Fruit fly (Drosophila melanogaster) whole organism, embryonic: Measurements from ENCODE around the gene CG45073.
A peak's percentile ranks its signal among the peaks of the same experiment; 100 is the strongest.

Experiments used
- Abd-B ChIP-seq: fragments of 200-800 bp; sonication (Bioruptor generic); optimal IDR thresholded peaks from 2 replicates; lab custom pipeline; 2018; ENCODE audit warnings: missing biosample characterization, mild to moderate bottlenecking, missing genetic modification characterization, moderate library complexity
- Blimp-1 ChIP-seq: fragments of 200-800 bp; sonication (Bioruptor generic); optimal IDR thresholded peaks from 3 replicates; lab custom pipeline; 2018; ENCODE audit warnings: missing biosample characterization, missing genetic modification characterization, mild to moderate bottlenecking, moderate library complexity, missing genetic modification reagents
- BtbVII ChIP-seq: fragments of 200-800 bp; sonication (Bioruptor generic); optimal IDR thresholded peaks from 3 replicates; lab custom pipeline; 2017; ENCODE audit warnings: missing biosample characterization, mild to moderate bottlenecking, missing genetic modification characterization
- CG10462 ChIP-seq: fragments of 200-800 bp; sonication (Bioruptor generic); optimal IDR thresholded peaks from 2 replicates; lab custom pipeline; 2016; ENCODE audit warnings: missing biosample characterization, missing genetic modification characterization
- CG13624 ChIP-seq: fragments of 200-800 bp; sonication (Bioruptor generic); optimal IDR thresholded peaks from 2 replicates; lab custom pipeline; 2016; ENCODE audit warnings: missing biosample characterization, missing genetic modification characterization
- CG14860 ChIP-seq: fragments of 200-800 bp; sonication (Bioruptor generic); IDR thresholded peaks from 3 replicates; pipeline ENCODE4 v1.3.6; 2022; ENCODE audit warnings: missing biosample characterization, missing genetic modification characterization; ENCODE audit not compliant: partially characterized antibody
- CG17328 ChIP-seq: fragments of 200-800 bp; sonication (Bioruptor generic); IDR thresholded peaks from 2 replicates; pipeline ENCODE4 v1.3.6; 2022; ENCODE audit warnings: missing biosample characterization, missing genetic modification characterization
- CG17912 ChIP-seq: fragments of 200-800 bp; sonication (Bioruptor generic); optimal IDR thresholded peaks from 2 replicates; lab custom pipeline; 2018; ENCODE audit warnings: missing biosample characterization, mild to moderate bottlenecking, missing genetic modification characterization
- CG3065 ChIP-seq: fragments of 200-800 bp; sonication (Bioruptor generic); optimal IDR thresholded peaks from 2 replicates; lab custom pipeline; 2016; ENCODE audit warnings: missing biosample characterization, missing genetic modification characterization
- CG32532 ChIP-seq: fragments of 200-800 bp; sonication (Bioruptor generic); IDR thresholded peaks from 2 replicates; pipeline ENCODE4 v1.3.6; 2022; ENCODE audit warnings: missing biosample characterization, missing genetic modification characterization
- CG3847 ChIP-seq: fragments of 200-800 bp; sonication (Bioruptor generic); IDR thresholded peaks from 2 replicates; pipeline ENCODE4 v1.3.6; 2022; ENCODE audit warnings: missing biosample characterization, missing genetic modification characterization
- CG4360 ChIP-seq: fragments of 200-800 bp; sonication (Bioruptor generic); IDR thresholded peaks from 2 replicates; pipeline ENCODE4 v1.3.6; 2022; ENCODE audit warnings: missing biosample characterization, missing genetic modification characterization
- CG7786 ChIP-seq: fragments of 200-800 bp; sonication (Bioruptor generic); optimal IDR thresholded peaks from 2 replicates; lab custom pipeline; 2016; ENCODE audit warnings: missing biosample characterization, missing genetic modification characterization
- CG9797 ChIP-seq: fragments of 200-800 bp; sonication (Bioruptor generic); optimal IDR thresholded peaks from 3 replicates; lab custom pipeline; 2018; ENCODE audit warnings: missing biosample characterization, mild to moderate bottlenecking, missing genetic modification characterization
- D19A ChIP-seq: fragments of 200-800 bp; optimal IDR thresholded peaks from 3 replicates; lab custom pipeline; 2019; ENCODE audit warnings: missing biosample characterization, mild to moderate bottlenecking, missing genetic modification characterization, moderate library complexity
- Dbx ChIP-seq: fragments of 200-800 bp; sonication (Bioruptor generic); IDR thresholded peaks from 3 replicates; pipeline ENCODE4 v1.3.6; 2022; ENCODE audit warnings: missing biosample characterization, missing genetic modification characterization
- Dp ChIP-seq: fragments of 200-800 bp; sonication (Bioruptor generic); optimal IDR thresholded peaks from 2 replicates; lab custom pipeline; 2018; ENCODE audit warnings: missing biosample characterization, mild to moderate bottlenecking, missing genetic modification characterization, moderate library complexity
- Gsc ChIP-seq: fragments of 200-800 bp; sonication (Bioruptor generic); IDR thresholded peaks from 2 replicates; pipeline ENCODE4 v1.3.6; 2022; ENCODE audit warnings: missing biosample characterization, missing genetic modification characterization
- HHEX ChIP-seq: fragments of 200-800 bp; sonication (Bioruptor generic); optimal IDR thresholded peaks from 3 replicates; lab custom pipeline; 2017; ENCODE audit warnings: missing biosample characterization, mild to moderate bottlenecking, missing genetic modification characterization, missing genetic modification reagents
- HLH54F ChIP-seq: fragments of 200-800 bp; sonication (Bioruptor generic); optimal IDR thresholded peaks from 3 replicates; lab custom pipeline; 2016; ENCODE audit warnings: missing biosample characterization, missing genetic modification characterization
- HmgD ChIP-seq: fragments of 200-800 bp; sonication (Bioruptor generic); optimal IDR thresholded peaks from 3 replicates; lab custom pipeline; 2016; ENCODE audit warnings: missing biosample characterization, missing genetic modification characterization
- Kr ChIP-seq: fragments of 200-800 bp; sonication (Bioruptor generic); optimal IDR thresholded peaks from 2 replicates; lab custom pipeline; 2017; ENCODE audit warnings: missing biosample characterization, mild to moderate bottlenecking, missing genetic modification characterization
- Max ChIP-seq: fragments of 200-800 bp; sonication (Bioruptor generic); optimal IDR thresholded peaks from 2 replicates; lab custom pipeline; 2016; ENCODE audit warnings: missing biosample characterization, mild to moderate bottlenecking, missing genetic modification characterization
- Med ChIP-seq: fragments of 200-800 bp; sonication (Bioruptor generic); peaks from one replicate; lab custom pipeline; 2016; ENCODE audit warnings: missing biosample characterization, missing genetic modification characterization, mild to moderate bottlenecking, inconsistent platforms, moderate library complexity
- Mes4 ChIP-seq: fragments of 200-800 bp; sonication (Bioruptor generic); optimal IDR thresholded peaks from 2 replicates; lab custom pipeline; 2016; ENCODE audit warnings: missing biosample characterization, missing genetic modification characterization
- Neu2 ChIP-seq: fragments of 200-800 bp; sonication (Bioruptor generic); optimal IDR thresholded peaks from 3 replicates; lab custom pipeline; 2016; ENCODE audit warnings: missing biosample characterization, missing genetic modification characterization, borderline replicate concordance
- Nf-YA ChIP-seq: fragments of 200-800 bp; sonication (Bioruptor generic); IDR thresholded peaks from 2 replicates; pipeline ENCODE4 v1.3.6; 2022; ENCODE audit warnings: missing biosample characterization, missing genetic modification characterization
- Ptx1 ChIP-seq: fragments of 200-800 bp; sonication (Bioruptor generic); IDR thresholded peaks from 2 replicates; pipeline ENCODE4 v1.3.6; 2022; ENCODE audit warnings: missing biosample characterization, missing genetic modification characterization
- Rfx ChIP-seq: fragments of 200-800 bp; sonication (Bioruptor generic); IDR thresholded peaks from 2 replicates; pipeline ENCODE4 v1.3.6; 2022; ENCODE audit warnings: missing biosample characterization, missing genetic modification characterization
- al ChIP-seq: fragments of 200-800 bp; sonication (Bioruptor generic); IDR thresholded peaks from 2 replicates; pipeline ENCODE4 v1.3.6; 2022; ENCODE audit warnings: missing biosample characterization, missing genetic modification characterization
- ara ChIP-seq: fragments of 200-800 bp; sonication (Bioruptor generic); IDR thresholded peaks from 2 replicates; pipeline ENCODE4 v1.3.6; 2022; ENCODE audit warnings: missing biosample characterization, missing genetic modification characterization
- cg ChIP-seq: fragments of 200-800 bp; sonication (Bioruptor generic); optimal IDR thresholded peaks from 3 replicates; lab custom pipeline; 2019; ENCODE audit warnings: missing biosample characterization, mild to moderate bottlenecking, missing genetic modification characterization, moderate library complexity
- chm ChIP-seq: fragments of 200-800 bp; sonication (Bioruptor generic); IDR thresholded peaks from 2 replicates; pipeline ENCODE4 v1.3.6; 2022; ENCODE audit warnings: missing biosample characterization, missing genetic modification characterization
- crc ChIP-seq: fragments of 200-800 bp; sonication (Bioruptor generic); optimal IDR thresholded peaks from 2 replicates; lab custom pipeline; 2016; ENCODE audit warnings: missing biosample characterization, missing genetic modification characterization
- crp ChIP-seq, 2 experiments: fragments of 200-800 bp; sonication (Bioruptor generic); optimal IDR thresholded peaks; 2 replicates in 1 of 2; 3 replicates in 1 of 2; lab custom pipeline; 2017; ENCODE audit warnings: missing biosample characterization in 2 of 2, missing genetic modification characterization in 2 of 2, mild to moderate bottlenecking in 1 of 2, moderate library complexity in 1 of 2
- esg ChIP-seq: fragments of 200-800 bp; sonication (Bioruptor generic); conservative IDR thresholded peaks from 2 replicates; pipeline ENCODE4 v1.3.6; 2022; ENCODE audit warnings: missing biosample characterization, missing genetic modification characterization
- gsb ChIP-seq: fragments of 200-800 bp; sonication (Bioruptor generic); IDR thresholded peaks from 2 replicates; pipeline ENCODE4 v1.3.6; 2022; ENCODE audit warnings: missing biosample characterization, missing genetic modification characterization
- gt ChIP-seq: fragments of 200-800 bp; sonication (Bioruptor generic); IDR thresholded peaks from 2 replicates; pipeline ENCODE4 v1.3.6; 2022; ENCODE audit warnings: missing biosample characterization, missing genetic modification characterization
- hth ChIP-seq: fragments of >200 bp; optimal IDR thresholded peaks from 2 replicates; lab custom pipeline; 2017; ENCODE audit warnings: inconsistent platforms
- jumu ChIP-seq: fragments of 200-800 bp; sonication (Bioruptor generic); optimal IDR thresholded peaks from 3 replicates; lab custom pipeline; 2016; ENCODE audit warnings: missing biosample characterization, missing genetic modification characterization
- klu ChIP-seq: fragments of 200-800 bp; sonication (Bioruptor generic); IDR thresholded peaks from 2 replicates; pipeline ENCODE4 v1.3.6; 2022; ENCODE audit warnings: missing biosample characterization, missing genetic modification characterization
- kni ChIP-seq: fragments of 200-800 bp; sonication (Bioruptor generic); optimal IDR thresholded peaks from 3 replicates; lab custom pipeline; 2017; ENCODE audit warnings: mild to moderate bottlenecking, missing biosample characterization, missing genetic modification reagents, missing genetic modification characterization
- lilli ChIP-seq: fragments of 200-800 bp; sonication (Bioruptor generic); optimal IDR thresholded peaks from 3 replicates; lab custom pipeline; 2016; ENCODE audit warnings: missing biosample characterization, missing genetic modification characterization
- nom ChIP-seq: fragments of 200-800 bp; sonication (Bioruptor generic); optimal IDR thresholded peaks from 2 replicates; lab custom pipeline; 2017; ENCODE audit warnings: missing biosample characterization, missing genetic modification characterization, mild to moderate bottlenecking, moderate library complexity, missing genetic modification reagents
- pita ChIP-seq: fragments of 200-800 bp; sonication (Bioruptor generic); optimal IDR thresholded peaks from 2 replicates; lab custom pipeline; 2017; ENCODE audit warnings: missing biosample characterization, mild to moderate bottlenecking, missing genetic modification characterization
- prd ChIP-seq, 3 experiments: fragments of >200 bp in 2 of 3; fragments of 200-800 bp in 1 of 3; sonication (Bioruptor generic) in 1 of 3; optimal IDR thresholded peaks in 2 of 3; IDR thresholded peaks in 1 of 3; 2 replicates in 2 of 3; 3 replicates in 1 of 3; pipeline versions ENCODE4 v1.3.6 to Lab custom; 2017 to 2022; ENCODE audit warnings: missing biosample characterization in 1 of 3, missing genetic modification characterization in 1 of 3
- sisA ChIP-seq: fragments of 200-800 bp; sonication (Bioruptor generic); IDR thresholded peaks from 2 replicates; pipeline ENCODE4 v1.3.6; 2022; ENCODE audit warnings: missing biosample characterization, missing genetic modification characterization
- tgo ChIP-seq: fragments of 200-800 bp; sonication (Bioruptor generic); IDR thresholded peaks from 3 replicates; pipeline ENCODE4 v1.3.6; 2022; ENCODE audit warnings: missing biosample characterization, missing genetic modification characterization
- tio ChIP-seq: fragments of 200-800 bp; sonication (Bioruptor generic); optimal IDR thresholded peaks from 2 replicates; lab custom pipeline; 2017; ENCODE audit warnings: missing biosample characterization, missing genetic modification characterization, inconsistent platforms
- tup ChIP-seq: fragments of 200-800 bp; sonication (Bioruptor generic); optimal IDR thresholded peaks from 2 replicates; lab custom pipeline; 2016; ENCODE audit warnings: missing biosample characterization, mild to moderate bottlenecking, missing genetic modification characterization, moderate library complexity

The CG45073 gene

dm6 chr3R:30151300-30152109, 27.0 kb upstream of the CG45073 start, which contains the start of gene CG15529 (continued):
- no peak for TF ChIP-seq tio (GFP tag; lab: Kevin White, UChicago)
- TF ChIP-seq Kr (GFP tag; lab: Kevin White, UChicago): no peak
- no peak for TF ChIP-seq HLH54F (GFP tag; lab: Kevin White, UChicago)
- no peak for TF ChIP-seq Max (GFP tag; lab: Kevin White, UChicago)
- no peak for TF ChIP-seq hth (lab: Kevin White, UChicago)
- TF ChIP-seq gsb: no peak
- no peak for TF ChIP-seq tup (GFP tag; lab: Kevin White, UChicago)
- no peak for TF ChIP-seq tgo (GFP tag; lab: Robert Waterston, UW)
- TF ChIP-seq jumu (GFP tag; lab: Kevin White, UChicago): no peak
- TF ChIP-seq Nf-YA (GFP tag; lab: Robert Waterston, UW): no peak
- no peak for TF ChIP-seq HmgD (GFP tag; lab: Kevin White, UChicago)
- TF ChIP-seq Neu2: no peak
- no peak for TF ChIP-seq kni
- no peak for TF ChIP-seq ara (GFP tag; lab: Robert Waterston, UW)
- TF ChIP-seq crp (GFP tag; optimal IDR thresholded peaks at IDR 0.05; lab: Kevin White, UChicago): no peak
- TF ChIP-seq crc (GFP tag; lab: Kevin White, UChicago): no peak
- no peak for TF ChIP-seq D19A
- no peak for TF ChIP-seq BtbVII (GFP tag; lab: Kevin White, UChicago)
- no peak for TF ChIP-seq CG9797 (GFP tag; lab: Kevin White, UChicago)
- TF ChIP-seq CG10462: no peak
- no peak for TF ChIP-seq CG3847 (GFP tag; lab: Robert Waterston, UW)
- TF ChIP-seq CG13624 (GFP tag; lab: Kevin White, UChicago): no peak
- no peak for TF ChIP-seq CG17912 (GFP tag; lab: Kevin White, UChicago)
- TF ChIP-seq prd (optimal IDR thresholded peaks at IDR 0.05; lab: Kevin White, UChicago): no peak
- TF ChIP-seq prd (GFP tag; IDR thresholded peaks at IDR 0.05; lab: Robert Waterston, UW): peak; percentile 32; the same call in 1 of the 3 replicates
- peak; percentile 32; the same call in 1 of the 2 replicates for TF ChIP-seq CG17328
- TF ChIP-seq Abd-B (GFP tag; lab: Kevin White, UChicago): no peak
- TF ChIP-seq Dp: no peak
- TF ChIP-seq Blimp-1 (GFP tag; lab: Kevin White, UChicago): no peak
- 0 out of 2 replicates have a peak, but pooled peaks have one; percentile 5 for TF ChIP-seq esg
- no peak for TF ChIP-seq CG3065 (GFP tag; lab: Kevin White, UChicago)
- no peak for TF ChIP-seq klu (GFP tag; lab: Robert Waterston, UW)
- TF ChIP-seq CG7786 (GFP tag; lab: Kevin White, UChicago): no peak
- no peak for TF ChIP-seq Rfx (GFP tag; lab: Robert Waterston, UW)
- no peak for TF ChIP-seq HHEX (GFP tag; lab: Kevin White, UChicago)
- peak; percentile 8; the same call in 1 of the 2 replicates for TF ChIP-seq sisA
- no peak for TF ChIP-seq cg (GFP tag; lab: Kevin White, UChicago)
- TF ChIP-seq nom (GFP tag; lab: Kevin White, UChicago): peak; percentile 60
- TF ChIP-seq CG14860 (GFP tag; lab: Robert Waterston, UW): no peak
- no peak for TF ChIP-seq CG4360 (GFP tag; lab: Robert Waterston, UW)
- TF ChIP-seq gt: no peak
- no peak for TF ChIP-seq chm
- no peak for TF ChIP-seq Ptx1 (GFP tag; lab: Robert Waterston, UW)
- no peak for TF ChIP-seq lilli (GFP tag; lab: Kevin White, UChicago)
- TF ChIP-seq al: 0 out of 2 replicates have a peak, but pooled peaks have one; percentile 18
- no peak for TF ChIP-seq pita (GFP tag; lab: Kevin White, UChicago)
- peak; percentile 34; the same call in 1 of the 2 replicates for TF ChIP-seq CG32532 (GFP tag; lab: Robert Waterston, UW)
- TF ChIP-seq Dbx (GFP tag; lab: Robert Waterston, UW): 0 out of 3 replicates have a peak, but pooled peaks have one; percentile 32
- no peak for TF ChIP-seq Gsc (GFP tag; lab: Robert Waterston, UW)
- TF ChIP-seq Med (GFP tag; lab: Kevin White, UChicago): peak; percentile 15
- no peak for TF ChIP-seq Mes4 (GFP tag; lab: Kevin White, UChicago)
